Fruit fly (Drosophila melanogaster): ENCODE data around the gene PGRP-LC.

The PGRP-LC gene

dm6 chr3L:9349314-9349733 is 10.7 kb downstream of the PGRP-LC start, which contains the start of gene PGRP-LF (continued):
- TF ChIP-seq dmrt99B (tag; optimal IDR thresholded peaks at IDR 0.05) (peak; percentile 21), CG32767 (GFP tag; IDR thresholded peaks at IDR 0.05) (peak; percentile 35; the same call in 1 of the 2 replicates), CG34224 (GFP tag; IDR thresholded peaks at IDR 0.05; ENCODE audit: partially characterized antibody) (peak; percentile 14; the same call in 1 of the 3 replicates), CG18599 (GFP tag; optimal IDR thresholded peaks at IDR 0.05) (peak; percentile 33), unpg (GFP tag; optimal IDR thresholded peaks at IDR 0.05) (peak; percentile 21), CG1602 (GFP tag; optimal IDR thresholded peaks at IDR 0.05) (no peak), Antp (GFP tag; optimal IDR thresholded peaks at IDR 0.05) (no peak), CrebB (tag; optimal IDR thresholded peaks at IDR 0.05) (peak; percentile 10), Pdp1 (GFP tag; optimal IDR thresholded peaks at IDR 0.05) (peak in 1 of 2 experiments; percentile 1), Meics (GFP tag; optimal IDR thresholded peaks at IDR 0.05) (peak; percentile 11), NFAT (GFP tag; IDR thresholded peaks at IDR 0.05) (peak; percentile 21; the same call in 1 of the 2 replicates), slbo (GFP tag; IDR thresholded peaks at IDR 0.05) (0 out of 2 replicates have a peak, but pooled peaks have one; percentile 17), dpn (GFP tag; optimal IDR thresholded peaks at IDR 0.05) (peak in 1 of 2 experiments; percentile 2), Nf-YB (GFP tag; optimal IDR thresholded peaks at IDR 0.05) (peak; percentile 58), CG10366 (GFP tag; IDR thresholded peaks at IDR 0.05) (peak; percentile 94), Oli (tag; optimal IDR thresholded peaks at IDR 0.05) (no peak), Doc2 (GFP tag; IDR thresholded peaks at IDR 0.05) (no peak), odd (GFP tag; optimal IDR thresholded peaks at IDR 0.05) (peak; percentile 6), CG2678 (tag; optimal IDR thresholded peaks at IDR 0.05) (peak; percentile 8), CG1792 (GFP tag; optimal IDR thresholded peaks at IDR 0.05) (no peak), gfzf (GFP tag; optimal IDR thresholded peaks at IDR 0.05) (no peak), ab (GFP tag; optimal IDR thresholded peaks at IDR 0.05) (no peak), prd (optimal IDR thresholded peaks at IDR 0.05) (no peak), prd (GFP tag; IDR thresholded peaks at IDR 0.05) (no peak; the same call in 2 of the 3 replicates), Dbx (GFP tag; IDR thresholded peaks at IDR 0.05) (peak; percentile 41; the same call in 1 of the 3 replicates), Mrtf (GFP tag; IDR thresholded peaks at IDR 0.05) (no peak), CG17568 (GFP tag; optimal IDR thresholded peaks at IDR 0.05) (peak; percentile 64), CG13624 (GFP tag; optimal IDR thresholded peaks at IDR 0.05) (peak; percentile 82), ci (GFP tag; IDR thresholded peaks at IDR 0.05) (peak; percentile 42; the same call in 2 of the 3 replicates), B-H2 (GFP tag; optimal IDR thresholded peaks at IDR 0.05) (peak; percentile 64), MBD-R2 (GFP tag; IDR thresholded peaks at IDR 0.05) (peak; percentile 9; the same call in 1 of the 2 replicates), Vsx1 (GFP tag; optimal IDR thresholded peaks at IDR 0.05) (no peak), hkb (optimal IDR thresholded peaks at IDR 0.05) (no peak), hkb (GFP tag; IDR thresholded peaks at IDR 0.05) (0 out of 2 replicates have a peak, but pooled peaks have one; percentile 29), CoRest (tag; optimal IDR thresholded peaks at IDR 0.05) (peak; percentile 24), Hmr (GFP tag; optimal IDR thresholded peaks at IDR 0.05) (peak; percentile 33), CG4617 (GFP tag; optimal IDR thresholded peaks at IDR 0.05; ENCODE audit: borderline replicate concordance) (no peak), Deaf1 (tag; optimal IDR thresholded peaks at IDR 0.05) (peak; percentile 91), Nf-YA (GFP tag; IDR thresholded peaks at IDR 0.05) (no peak), fd64A (GFP tag; optimal IDR thresholded peaks at IDR 0.05) (no peak), CG8924 (tag; optimal IDR thresholded peaks at IDR 0.05) (no peak), row (GFP tag; IDR thresholded peaks at IDR 0.05) (peak; percentile 39; the same call in 1 of the 3 replicates), caup (GFP tag; optimal IDR thresholded peaks at IDR 0.05; ENCODE audit: severe bottlenecking) (peak; percentile 24), Hr39 (optimal IDR thresholded peaks at IDR 0.05) (no peak), abd-A (tag; optimal IDR thresholded peaks at IDR 0.05) (peak; percentile 72), pho (GFP tag; optimal IDR thresholded peaks at IDR 0.05) (peak; percentile 5), vvl (GFP tag; IDR thresholded peaks at IDR 0.05) (0 out of 2 replicates have a peak, but pooled peaks have one; percentile 20), CG2120 (GFP tag; optimal IDR thresholded peaks at IDR 0.05) (peak; percentile 57), CG7839 (tag; optimal IDR thresholded peaks at IDR 0.05) (peak; percentile 42), CG34376 (GFP tag; optimal IDR thresholded peaks at IDR 0.05) (peak; percentile 83)
